Fruit fly (Drosophila melanogaster) whole organism, embryonic: ENCODE data around the gene pnr.
A peak's percentile ranks its signal among the peaks of the same experiment; 100 is the strongest.

Source experiments
- Aef1 ChIP-seq: fragments of 200-800 bp; sonication (Bioruptor generic); IDR thresholded peaks from 3 replicates; pipeline ENCODE4 v1.3.6; 2022; ENCODE audit warnings: missing biosample characterization, missing genetic modification characterization
- Bgb ChIP-seq: fragments of 200-800 bp; sonication (Bioruptor generic); IDR thresholded peaks from 2 replicates; pipeline ENCODE4 v1.3.6; 2022; ENCODE audit warnings: missing biosample characterization, missing genetic modification characterization; ENCODE audit not compliant: partially characterized antibody
- BtbVII ChIP-seq: fragments of 200-800 bp; sonication (Bioruptor generic); optimal IDR thresholded peaks from 3 replicates; lab custom pipeline; 2017; ENCODE audit warnings: missing biosample characterization, mild to moderate bottlenecking, missing genetic modification characterization
- CG10431 ChIP-seq: fragments of 200-800 bp; sonication (Bioruptor generic); optimal IDR thresholded peaks from 3 replicates; lab custom pipeline; 2018; ENCODE audit warnings: missing biosample characterization, mild to moderate bottlenecking, missing genetic modification characterization
- CG11247 ChIP-seq: fragments of 200-800 bp; sonication (Bioruptor generic); IDR thresholded peaks from 2 replicates; pipeline ENCODE4 v1.3.6; 2022; ENCODE audit warnings: missing biosample characterization, missing genetic modification characterization
- CG14014 ChIP-seq: fragments of 200-800 bp; sonication (Bioruptor generic); IDR thresholded peaks from 2 replicates; pipeline ENCODE4 v1.3.6; 2022; ENCODE audit warnings: missing biosample characterization, missing genetic modification characterization
- CG14710 ChIP-seq: fragments of 200-800 bp; sonication (Bioruptor generic); optimal IDR thresholded peaks from 3 replicates; lab custom pipeline; 2019; ENCODE audit warnings: missing biosample characterization, mild to moderate bottlenecking, missing genetic modification characterization, moderate library complexity
- CG15073 ChIP-seq: fragments of 200-800 bp; sonication (Bioruptor generic); optimal IDR thresholded peaks from 2 replicates; lab custom pipeline; 2016; ENCODE audit warnings: missing biosample characterization, missing genetic modification characterization
- CG17186 ChIP-seq: fragments of 200-800 bp; sonication (Bioruptor generic); optimal IDR thresholded peaks from 3 replicates; lab custom pipeline; 2017; ENCODE audit warnings: missing biosample characterization, missing genetic modification reagents, missing genetic modification characterization
- CG17328 ChIP-seq: fragments of 200-800 bp; sonication (Bioruptor generic); IDR thresholded peaks from 2 replicates; pipeline ENCODE4 v1.3.6; 2022; ENCODE audit warnings: missing biosample characterization, missing genetic modification characterization
- CG17359 ChIP-seq: fragments of 200-800 bp; sonication (Bioruptor generic); optimal IDR thresholded peaks from 3 replicates; lab custom pipeline; 2018; ENCODE audit warnings: missing biosample characterization, mild to moderate bottlenecking, missing genetic modification characterization, moderate library complexity
- CG18619 ChIP-seq: fragments of 200-800 bp; sonication (Bioruptor generic); optimal IDR thresholded peaks from 3 replicates; lab custom pipeline; 2017; ENCODE audit warnings: missing biosample characterization, mild to moderate bottlenecking, missing genetic modification characterization
- CG4404 ChIP-seq: fragments of 200-800 bp; sonication (Bioruptor generic); IDR thresholded peaks from 2 replicates; pipeline ENCODE4 v1.3.6; 2022; ENCODE audit warnings: missing biosample characterization, missing genetic modification characterization
- CG4424 ChIP-seq: fragments of 200-800 bp; sonication (Bioruptor generic); optimal IDR thresholded peaks from 3 replicates; lab custom pipeline; 2016; ENCODE audit warnings: missing biosample characterization, missing genetic modification characterization
- CG5245 ChIP-seq: fragments of 200-800 bp; sonication (Bioruptor generic); optimal IDR thresholded peaks from 3 replicates; lab custom pipeline; 2016; ENCODE audit warnings: missing biosample characterization, missing genetic modification characterization
- CG5953 ChIP-seq: fragments of 200-800 bp; sonication (Bioruptor generic); IDR thresholded peaks from 2 replicates; pipeline ENCODE4 v1.3.6; 2022; ENCODE audit warnings: missing biosample characterization, missing genetic modification characterization
- CG6175 ChIP-seq: fragments of 200-800 bp; sonication (Bioruptor generic); IDR thresholded peaks from 3 replicates; pipeline ENCODE4 v1.3.6; 2022; ENCODE audit warnings: missing biosample characterization, missing genetic modification characterization
- CG6654 ChIP-seq: fragments of 200-800 bp; sonication (Bioruptor generic); optimal IDR thresholded peaks from 2 replicates; lab custom pipeline; 2017; ENCODE audit warnings: missing biosample characterization, mild to moderate bottlenecking, missing genetic modification characterization
- CG7372 ChIP-seq: fragments of 200-800 bp; sonication (Bioruptor generic); IDR thresholded peaks from 2 replicates; pipeline ENCODE4 v1.3.6; 2022; ENCODE audit warnings: missing biosample characterization, missing genetic modification characterization
- CG7745 ChIP-seq: fragments of 200-800 bp; sonication (Bioruptor generic); optimal IDR thresholded peaks from 2 replicates; lab custom pipeline; 2018; ENCODE audit warnings: missing biosample characterization, mild to moderate bottlenecking, missing genetic modification characterization, moderate library complexity
- CG8944 ChIP-seq: fragments of 200-800 bp; sonication (Bioruptor generic); optimal IDR thresholded peaks from 3 replicates; lab custom pipeline; 2016; ENCODE audit warnings: missing biosample characterization, missing genetic modification characterization
- CG9727 ChIP-seq: fragments of 200-800 bp; sonication (Bioruptor generic); optimal IDR thresholded peaks from 3 replicates; lab custom pipeline; 2017; ENCODE audit warnings: missing biosample characterization, mild to moderate bottlenecking, missing genetic modification characterization
- CoRest ChIP-seq: fragments of 200-800 bp; sonication (Bioruptor generic); optimal IDR thresholded peaks from 3 replicates; lab custom pipeline; 2018; ENCODE audit warnings: missing biosample characterization, mild to moderate bottlenecking, missing genetic modification characterization, moderate library complexity
- E2f1 ChIP-seq: fragments of 200-800 bp; sonication (Bioruptor generic); IDR thresholded peaks from 2 replicates; pipeline ENCODE4 v1.3.6; 2022; ENCODE audit warnings: missing biosample characterization, missing genetic modification characterization
- HHEX ChIP-seq: fragments of 200-800 bp; sonication (Bioruptor generic); optimal IDR thresholded peaks from 3 replicates; lab custom pipeline; 2017; ENCODE audit warnings: missing biosample characterization, mild to moderate bottlenecking, missing genetic modification characterization, missing genetic modification reagents
- Kr ChIP-seq: fragments of 200-800 bp; sonication (Bioruptor generic); optimal IDR thresholded peaks from 2 replicates; lab custom pipeline; 2017; ENCODE audit warnings: missing biosample characterization, mild to moderate bottlenecking, missing genetic modification characterization
- Mes4 ChIP-seq: fragments of 200-800 bp; sonication (Bioruptor generic); optimal IDR thresholded peaks from 2 replicates; lab custom pipeline; 2016; ENCODE audit warnings: missing biosample characterization, missing genetic modification characterization
- Oli ChIP-seq: fragments of 200-800 bp; sonication (Bioruptor generic); optimal IDR thresholded peaks from 2 replicates; lab custom pipeline; 2018; ENCODE audit warnings: missing biosample characterization, mild to moderate bottlenecking, missing genetic modification characterization, moderate library complexity
- PHDP ChIP-seq: fragments of 200-800 bp; sonication (Bioruptor generic); optimal IDR thresholded peaks from 3 replicates; lab custom pipeline; 2018; ENCODE audit warnings: missing biosample characterization, mild to moderate bottlenecking, missing genetic modification characterization, moderate library complexity
- Spps ChIP-seq: fragments of 200-800 bp; sonication (Bioruptor generic); optimal IDR thresholded peaks from 2 replicates; lab custom pipeline; 2018; ENCODE audit warnings: missing biosample characterization, mild to moderate bottlenecking, missing genetic modification characterization
- Sry-δ ChIP-seq: fragments of 200-800 bp; sonication (Bioruptor generic); optimal IDR thresholded peaks from 2 replicates; lab custom pipeline; 2016; ENCODE audit warnings: missing biosample characterization, missing genetic modification characterization
- Stat92E ChIP-seq, 3 experiments: fragments of >200 bp in 2 of 3; fragments of 200-800 bp in 1 of 3; sonication (Bioruptor generic) in 1 of 3; optimal IDR thresholded peaks; 2 replicates each; lab custom pipeline; 2017 to 2019; ENCODE audit warnings: missing biosample characterization in 3 of 3, missing genetic modification characterization in 3 of 3, mild to moderate bottlenecking in 1 of 3, moderate library complexity in 1 of 3
- amos ChIP-seq: fragments of 200-800 bp; sonication (Bioruptor generic); IDR thresholded peaks from 2 replicates; pipeline ENCODE4 v1.3.6; 2022; ENCODE audit warnings: missing biosample characterization, missing genetic modification characterization; ENCODE audit not compliant: partially characterized antibody
- bab2 ChIP-seq: fragments of 200-800 bp; sonication (Bioruptor generic); optimal IDR thresholded peaks from 2 replicates; lab custom pipeline; 2016; ENCODE audit warnings: missing biosample characterization, missing genetic modification characterization
- bbx ChIP-seq: fragments of 200-800 bp; sonication (Bioruptor generic); IDR thresholded peaks from 2 replicates; pipeline ENCODE4 v1.3.6; 2022; ENCODE audit warnings: missing biosample characterization, missing genetic modification characterization; ENCODE audit not compliant: partially characterized antibody
- chn ChIP-seq: fragments of 200-800 bp; sonication (Bioruptor generic); optimal IDR thresholded peaks from 2 replicates; lab custom pipeline; 2016; ENCODE audit warnings: missing biosample characterization, missing genetic modification characterization
- eve ChIP-seq, 2 experiments: fragments of >200 bp; optimal IDR thresholded peaks; 2 replicates each; lab custom pipeline; 2017; ENCODE audit warnings: missing biosample characterization in 2 of 2, missing genetic modification characterization in 2 of 2
- grau ChIP-seq: fragments of 200-800 bp; optimal IDR thresholded peaks from 3 replicates; lab custom pipeline; 2019; ENCODE audit warnings: missing biosample characterization, mild to moderate bottlenecking, missing genetic modification characterization, moderate library complexity
- gt ChIP-seq: fragments of 200-800 bp; sonication (Bioruptor generic); IDR thresholded peaks from 2 replicates; pipeline ENCODE4 v1.3.6; 2022; ENCODE audit warnings: missing biosample characterization, missing genetic modification characterization
- her ChIP-seq: fragments of 200-800 bp; sonication (Bioruptor generic); optimal IDR thresholded peaks from 2 replicates; lab custom pipeline; 2016; ENCODE audit warnings: missing biosample characterization, missing genetic modification characterization
- insv ChIP-seq, 2 experiments: fragments of 200-800 bp; sonication (Bioruptor generic); optimal IDR thresholded peaks; 3 replicates each; lab custom pipeline; 2016 to 2018; ENCODE audit warnings: missing biosample characterization in 2 of 2, missing genetic modification characterization in 2 of 2
- jumu ChIP-seq: fragments of 200-800 bp; sonication (Bioruptor generic); optimal IDR thresholded peaks from 3 replicates; lab custom pipeline; 2016; ENCODE audit warnings: missing biosample characterization, missing genetic modification characterization
- kah ChIP-seq: fragments of 200-800 bp; sonication (Bioruptor generic); optimal IDR thresholded peaks from 2 replicates; lab custom pipeline; 2018; ENCODE audit warnings: missing biosample characterization, mild to moderate bottlenecking, missing genetic modification characterization
- ken ChIP-seq: fragments of 200-800 bp; sonication (Bioruptor generic); IDR thresholded peaks from 3 replicates; pipeline ENCODE4 v1.3.6; 2022; ENCODE audit warnings: missing biosample characterization, missing genetic modification characterization
- knrl ChIP-seq: fragments of 200-800 bp; sonication (Bioruptor generic); IDR thresholded peaks from 3 replicates; pipeline ENCODE4 v1.3.6; 2022; ENCODE audit warnings: missing biosample characterization, missing genetic modification characterization; ENCODE audit not compliant: partially characterized antibody
- lmd ChIP-seq: fragments of 200-800 bp; sonication (Bioruptor generic); IDR thresholded peaks from 2 replicates; pipeline ENCODE4 v1.3.6; 2022; ENCODE audit warnings: missing biosample characterization, missing genetic modification characterization
- pb ChIP-seq: fragments of 200-800 bp; sonication (Bioruptor generic); optimal IDR thresholded peaks from 3 replicates; lab custom pipeline; 2016; ENCODE audit warnings: missing biosample characterization, missing genetic modification characterization
- pros ChIP-seq: fragments of 200-800 bp; sonication (Bioruptor generic); optimal IDR thresholded peaks from 3 replicates; lab custom pipeline; 2019; ENCODE audit warnings: missing biosample characterization, mild to moderate bottlenecking, missing genetic modification characterization, moderate library complexity
- salm ChIP-seq: fragments of 200-800 bp; sonication (Bioruptor generic); optimal IDR thresholded peaks from 2 replicates; lab custom pipeline; 2018; ENCODE audit warnings: missing biosample characterization, mild to moderate bottlenecking, missing genetic modification characterization
- z ChIP-seq: fragments of 200-800 bp; sonication (Bioruptor generic); IDR thresholded peaks from 3 replicates; pipeline ENCODE4 v1.3.6; 2022; ENCODE audit warnings: missing biosample characterization, missing genetic modification characterization
- zen2 ChIP-seq: fragments of 200-800 bp; sonication (Bioruptor generic); IDR thresholded peaks from 3 replicates; pipeline ENCODE4 v1.3.6; 2022; ENCODE audit warnings: missing biosample characterization, missing genetic modification characterization; ENCODE audit not compliant: partially characterized antibody

The pnr gene

DNA sequence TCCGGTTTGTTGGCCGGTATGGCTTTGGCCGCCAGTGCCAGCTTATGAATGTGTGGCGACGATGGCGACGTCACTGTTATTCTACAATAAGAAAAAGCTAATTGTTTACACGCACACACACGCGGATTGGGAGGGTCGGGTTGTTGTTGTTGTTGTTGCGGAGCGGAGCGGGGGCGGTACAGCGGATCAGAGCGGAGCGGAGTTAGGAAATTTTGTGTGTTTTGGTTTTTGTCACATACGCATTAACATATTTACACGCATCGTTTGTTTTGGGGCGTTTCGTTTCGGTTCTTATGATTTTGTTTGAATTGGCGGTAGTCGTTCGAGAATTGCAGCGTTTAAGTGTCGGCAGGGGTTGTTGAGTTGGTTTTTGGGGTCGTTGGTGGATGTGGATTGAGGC is 43.4 kb downstream of the pnr start (continued):
- TF ChIP-seq CG14710 (tag; lab: Kevin White, UChicago) (no peak), CG17186 (GFP tag; lab: Kevin White, UChicago) (no peak), CG6654 (GFP tag; lab: Kevin White, UChicago) (peak; percentile 3), CG4404 (GFP tag; lab: Robert Waterston, UW) (no peak), bbx (no peak), CG14014 (no peak), knrl (GFP tag; lab: Robert Waterston, UW) (no peak), CG7372 (GFP tag; lab: Robert Waterston, UW) (no peak), PHDP (tag; lab: Kevin White, UChicago) (no peak), ken (no peak), gt (GFP tag; lab: Robert Waterston, UW) (no peak), insv (GFP tag; optimal IDR thresholded peaks at IDR 0.05; lab: Kevin White, UChicago) (no peak), kah (GFP tag; lab: Kevin White, UChicago) (no peak), CG18619 (GFP tag; lab: Kevin White, UChicago) (peak; percentile 45), CG11247 (GFP tag; lab: Robert Waterston, UW) (no peak), grau (no peak), CG5245 (GFP tag; lab: Kevin White, UChicago) (no peak), salm (peak; percentile 21), CoRest (peak; percentile 6), pb (peak; percentile 9), Mes4 (GFP tag; lab: Kevin White, UChicago) (peak; percentile 38), lmd (GFP tag; lab: Robert Waterston, UW) (no peak), CG5953 (GFP tag; lab: Robert Waterston, UW) (no peak), jumu (no peak), Oli (tag; lab: Kevin White, UChicago) (no peak), HHEX (GFP tag; lab: Kevin White, UChicago) (peak; percentile 52), CG6175 (no peak), chn (no peak), CG10431 (GFP tag; lab: Kevin White, UChicago) (peak; percentile 22), E2f1 (GFP tag; lab: Robert Waterston, UW) (peak; percentile 26; the same call in 1 of the 2 replicates), CG7745 (peak; percentile 89), Spps (tag; lab: Kevin White, UChicago) (no peak), z (GFP tag; lab: Robert Waterston, UW) (no peak), Sry-δ (GFP tag; lab: Kevin White, UChicago) (no peak), CG4424 (GFP tag; lab: Kevin White, UChicago) (no peak), eve (GFP tag; optimal IDR thresholded peaks at IDR 0.05; lab: Kevin White, UChicago) (no peak), her (GFP tag; lab: Kevin White, UChicago) (no peak), amos (GFP tag; lab: Robert Waterston, UW) (no peak), pros (peak; percentile 37), CG15073 (GFP tag; lab: Kevin White, UChicago) (no peak), CG9727 (peak; percentile 53), Aef1 (GFP tag; lab: Robert Waterston, UW) (0 out of 3 replicates have a peak, but pooled peaks have one; percentile 30), bab2 (GFP tag; lab: Kevin White, UChicago) (peak; percentile 48), CG8944 (GFP tag; lab: Kevin White, UChicago) (no peak), CG17328 (GFP tag; lab: Robert Waterston, UW) (0 out of 2 replicates have a peak, but pooled peaks have one; percentile 7), Kr (no peak), BtbVII (GFP tag; lab: Kevin White, UChicago) (peak; percentile 52), zen2 (GFP tag; lab: Robert Waterston, UW) (no peak), Bgb (GFP tag; lab: Robert Waterston, UW) (no peak), Stat92E (GFP tag; optimal IDR thresholded peaks at IDR 0.05; lab: Kevin White, UChicago) (no peak), CG17359 (tag; lab: Kevin White, UChicago) (no peak)
